Worm (Caenorhabditis elegans): ENCODE results near the gene oac-38.

ce11 chrIV:14162772-14163171 is 9.6 kb upstream of the oac-38 start, which contains the start of gene R05A10.7:
- no peak for TF ChIP-seq ama-1 (optimal IDR thresholded peaks at IDR 0.05)
- TF ChIP-seq fos-1 (tag; optimal IDR thresholded peaks at IDR 0.05), result no peak
- TF ChIP-seq ztf-11 (tag; optimal IDR thresholded peaks at IDR 0.05), result no peak
- TF ChIP-seq nhr-76 (tag; optimal IDR thresholded peaks at IDR 0.05), result no peak
- no peak for TF ChIP-seq sea-2 (GFP tag; optimal IDR thresholded peaks at IDR 0.05)
- TF ChIP-seq jun-1 (tag; optimal IDR thresholded peaks at IDR 0.05), result no peak
- TF ChIP-seq unc-62 (GFP tag; optimal IDR thresholded peaks at IDR 0.05), result no peak

Measured in whole organism, L3 larva.